Worm (Caenorhabditis elegans): Measurements from ENCODE around the gene K02G10.5.

DNA sequence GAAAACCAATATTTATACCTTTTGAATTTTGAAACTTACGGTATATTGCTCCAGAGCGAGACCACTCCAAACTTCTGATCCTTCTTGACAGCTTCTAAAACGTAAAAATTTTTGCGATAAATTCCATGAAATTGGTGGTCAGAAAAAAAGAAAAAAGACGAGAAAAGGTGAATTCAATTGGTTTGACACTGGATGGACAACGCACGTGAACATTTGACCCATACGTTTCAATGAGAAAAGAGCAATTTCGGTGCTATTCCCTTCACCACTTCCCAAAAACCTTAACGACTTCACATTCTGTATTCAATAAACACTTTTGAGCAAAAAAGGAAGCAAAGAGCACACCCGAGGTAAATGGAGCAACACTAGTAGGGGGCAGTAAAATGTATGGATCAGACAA, 36.4 kb upstream of the K02G10.5 start, which contains the start of gene acc-3:
- no peak for TF ChIP-seq aly-2 (tag; optimal IDR thresholded peaks at IDR 0.05)
- no peak for TF ChIP-seq lin-39 (tag; optimal IDR thresholded peaks at IDR 0.05)
- TF ChIP-seq pha-4 (tag; optimal IDR thresholded peaks at IDR 0.05) = no peak
- TF ChIP-seq R02D3.7 (tag; optimal IDR thresholded peaks at IDR 0.05) = no peak
- no peak for TF ChIP-seq lin-15B (tag; optimal IDR thresholded peaks at IDR 0.05)
- no peak for TF ChIP-seq jun-1 (tag; optimal IDR thresholded peaks at IDR 0.05)
- TF ChIP-seq ama-1 (optimal IDR thresholded peaks at IDR 0.05) = no peak
- TF ChIP-seq fkh-2 (tag; optimal IDR thresholded peaks at IDR 0.05) = no peak
- no peak for TF ChIP-seq nhr-12 (tag; optimal IDR thresholded peaks at IDR 0.05)
- TF ChIP-seq nhr-11 (tag; optimal IDR thresholded peaks at IDR 0.05) = no peak
- no peak for TF ChIP-seq fkh-10 (GFP tag; optimal IDR thresholded peaks at IDR 0.05)

Data from whole organism, L3 larva.